Worm (Caenorhabditis elegans) whole organism, late embryonic: ENCODE results near the gene ZK1307.3.

ENCODE experiments used
- F13H6.1 ChIP-seq: sonication (generic microtip); optimal IDR thresholded peaks from 2 replicates; lab custom pipeline; 2016; ENCODE audit warnings: missing genetic modification characterization, missing compliant biosample characterization
- K02D7.2 ChIP-seq: sonication (generic microtip); optimal IDR thresholded peaks from 2 replicates; lab custom pipeline; 2017; ENCODE audit warnings: mild to moderate bottlenecking, missing genetic modification characterization, missing compliant biosample characterization
- K09A11.1 ChIP-seq: sonication (generic microtip); optimal IDR thresholded peaks from 2 replicates; lab custom pipeline; 2017; ENCODE audit warnings: antibody characterized with exemption, mild to moderate bottlenecking, missing genetic modification characterization, missing compliant biosample characterization; ENCODE audit not compliant: insufficient read depth
- ama-1 ChIP-seq: fragments of 150-350 bp; optimal IDR thresholded peaks from 2 replicates; lab custom pipeline; 2014
- ceh-14 ChIP-seq: sonication (generic microtip); optimal IDR thresholded peaks from 2 replicates; lab custom pipeline; 2016; ENCODE audit warnings: missing genotype, missing genetic modification characterization, missing compliant biosample characterization
- ceh-19 ChIP-seq: fragments of 200-800 bp; sonication (Bioruptor generic); optimal IDR thresholded peaks from 2 replicates; lab custom pipeline; 2018; ENCODE audit warnings: mild to moderate bottlenecking, missing genetic modification characterization, missing compliant biosample characterization
- ceh-2 ChIP-seq: sonication (generic microtip); optimal IDR thresholded peaks from 2 replicates; lab custom pipeline; 2016; ENCODE audit warnings: missing genotype, missing genetic modification characterization, missing compliant biosample characterization
- ceh-24 ChIP-seq: sonication (generic microtip); optimal IDR thresholded peaks from 2 replicates; lab custom pipeline; 2016; ENCODE audit warnings: mild to moderate bottlenecking, missing genetic modification characterization, missing compliant biosample characterization
- ceh-30 ChIP-seq: fragments of 150-350 bp; optimal IDR thresholded peaks from 2 replicates; lab custom pipeline; 2014; ENCODE audit warnings: missing biosample characterization, missing genetic modification characterization
- ceh-34 ChIP-seq: sonication (generic microtip); optimal IDR thresholded peaks from 2 replicates; lab custom pipeline; 2016; ENCODE audit warnings: mild to moderate bottlenecking, missing genetic modification characterization, missing compliant biosample characterization
- ceh-48 ChIP-seq: sonication (generic microtip); optimal IDR thresholded peaks from 2 replicates; lab custom pipeline; 2016; ENCODE audit warnings: missing genetic modification characterization, inconsistent platforms, missing compliant biosample characterization
- ceh-6 ChIP-seq: fragments of 200-800 bp; sonication (Bioruptor generic); optimal IDR thresholded peaks from 2 replicates; lab custom pipeline; 2018; ENCODE audit warnings: mild to moderate bottlenecking, missing genetic modification characterization, missing compliant biosample characterization
- che-1 ChIP-seq: sonication (generic microtip); optimal IDR thresholded peaks from 2 replicates; lab custom pipeline; 2016; ENCODE audit warnings: mild to moderate bottlenecking, missing genetic modification characterization, missing compliant biosample characterization
- dmd-4 ChIP-seq: sonication (generic microtip); optimal IDR thresholded peaks from 2 replicates; lab custom pipeline; 2016; ENCODE audit warnings: borderline replicate concordance, missing genetic modification characterization, missing compliant biosample characterization
- dve-1 ChIP-seq: sonication (generic microtip); optimal IDR thresholded peaks from 2 replicates; lab custom pipeline; 2017; ENCODE audit warnings: antibody characterized with exemption, mild to moderate bottlenecking, missing genetic modification characterization, missing compliant biosample characterization
- elt-4 ChIP-seq: sonication (generic microtip); optimal IDR thresholded peaks from 2 replicates; lab custom pipeline; 2016; ENCODE audit warnings: missing genetic modification characterization, missing compliant biosample characterization
- ets-4 ChIP-seq: sonication (generic microtip); optimal IDR thresholded peaks from 2 replicates; lab custom pipeline; 2016; ENCODE audit warnings: missing genetic modification characterization, missing compliant biosample characterization
- eyg-1 ChIP-seq: sonication (generic microtip); optimal IDR thresholded peaks from 2 replicates; lab custom pipeline; 2016; ENCODE audit warnings: missing genotype, missing genetic modification characterization, missing compliant biosample characterization
- fkh-10 ChIP-seq: fragments of 150-350 bp; optimal IDR thresholded peaks from 2 replicates; lab custom pipeline; 2014; ENCODE audit warnings: missing biosample characterization, missing genetic modification reagents, missing genetic modification characterization
- gmeb-2 ChIP-seq: sonication (generic microtip); optimal IDR thresholded peaks from 2 replicates; lab custom pipeline; 2016; ENCODE audit warnings: missing genetic modification characterization, inconsistent platforms, missing compliant biosample characterization
- hlh-13 ChIP-seq: fragments of 200-800 bp; sonication (Bioruptor generic); optimal IDR thresholded peaks from 2 replicates; lab custom pipeline; 2018; ENCODE audit warnings: mild to moderate bottlenecking, missing genetic modification characterization, missing compliant biosample characterization
- hlh-30 ChIP-seq: sonication (generic microtip); optimal IDR thresholded peaks from 2 replicates; lab custom pipeline; 2017; ENCODE audit warnings: antibody characterized with exemption, missing genetic modification characterization, missing compliant biosample characterization; ENCODE audit not compliant: insufficient read depth
- lin-11 ChIP-seq: fragments of 200-800 bp; sonication (Bioruptor generic); optimal IDR thresholded peaks from 2 replicates; lab custom pipeline; 2018; ENCODE audit warnings: mild to moderate bottlenecking, missing genetic modification characterization, missing compliant biosample characterization
- mec-3 ChIP-seq: sonication (generic microtip); optimal IDR thresholded peaks from 2 replicates; lab custom pipeline; 2016; ENCODE audit warnings: borderline replicate concordance, missing genetic modification characterization, missing compliant biosample characterization
- npax-4 ChIP-seq: sonication (generic microtip); optimal IDR thresholded peaks from 2 replicates; lab custom pipeline; 2016; ENCODE audit warnings: missing genetic modification characterization, missing compliant biosample characterization
- pag-3 ChIP-seq: sonication (generic microtip); optimal IDR thresholded peaks from 2 replicates; lab custom pipeline; 2016; ENCODE audit warnings: missing compliant biosample characterization, missing genetic modification characterization, borderline replicate concordance
- pat-9 ChIP-seq: fragments of 200-800 bp; sonication (Bioruptor generic); optimal IDR thresholded peaks from 2 replicates; lab custom pipeline; 2018; ENCODE audit warnings: mild to moderate bottlenecking, missing genetic modification characterization, moderate library complexity, missing compliant biosample characterization
- pha-2 ChIP-seq: sonication (generic microtip); optimal IDR thresholded peaks from 2 replicates; lab custom pipeline; 2017; ENCODE audit warnings: mild to moderate bottlenecking, missing genetic modification characterization, missing compliant biosample characterization
- pqm-1 ChIP-seq: sonication (generic microtip); optimal IDR thresholded peaks from 2 replicates; lab custom pipeline; 2016; ENCODE audit warnings: missing genetic modification characterization, missing compliant biosample characterization
- pros-1 ChIP-seq: fragments of 150-350 bp; optimal IDR thresholded peaks from 2 replicates; lab custom pipeline; 2014; ENCODE audit warnings: missing biosample characterization, missing genetic modification reagents, missing genetic modification characterization
- sdc-2 ChIP-seq: sonication (generic microtip); optimal IDR thresholded peaks from 2 replicates; lab custom pipeline; 2016; ENCODE audit warnings: missing genotype, missing genetic modification characterization, missing compliant biosample characterization
- sox-2 ChIP-seq: fragments of 200-800 bp; sonication (Bioruptor generic); IDR thresholded peaks from 2 replicates; pipeline ENCODE4 v1.3.6; 2022; ENCODE audit warnings: missing genetic modification reagents, missing genetic modification characterization, missing compliant biosample characterization
- syd-9 ChIP-seq: sonication (generic microtip); optimal IDR thresholded peaks from 2 replicates; lab custom pipeline; 2016; ENCODE audit warnings: mild to moderate bottlenecking, missing genetic modification characterization, moderate library complexity, missing compliant biosample characterization
- tbx-7 ChIP-seq: sonication (generic microtip); optimal IDR thresholded peaks from 2 replicates; lab custom pipeline; 2016; ENCODE audit warnings: missing genotype, missing genetic modification characterization, missing compliant biosample characterization
- ttx-3 ChIP-seq: sonication (generic microtip); optimal IDR thresholded peaks from 2 replicates; lab custom pipeline; 2016; ENCODE audit warnings: missing genetic modification reagents, missing genetic modification characterization, missing compliant biosample characterization
- unc-55 ChIP-seq: sonication (generic microtip); optimal IDR thresholded peaks from 2 replicates; lab custom pipeline; 2017; ENCODE audit warnings: missing biosample characterization, missing genetic modification reagents, missing genetic modification characterization
- ztf-16 ChIP-seq: sonication (generic microtip); optimal IDR thresholded peaks from 2 replicates; lab custom pipeline; 2017; ENCODE audit warnings: missing genetic modification characterization, missing compliant biosample characterization

Gene ZK1307.3

DNA sequence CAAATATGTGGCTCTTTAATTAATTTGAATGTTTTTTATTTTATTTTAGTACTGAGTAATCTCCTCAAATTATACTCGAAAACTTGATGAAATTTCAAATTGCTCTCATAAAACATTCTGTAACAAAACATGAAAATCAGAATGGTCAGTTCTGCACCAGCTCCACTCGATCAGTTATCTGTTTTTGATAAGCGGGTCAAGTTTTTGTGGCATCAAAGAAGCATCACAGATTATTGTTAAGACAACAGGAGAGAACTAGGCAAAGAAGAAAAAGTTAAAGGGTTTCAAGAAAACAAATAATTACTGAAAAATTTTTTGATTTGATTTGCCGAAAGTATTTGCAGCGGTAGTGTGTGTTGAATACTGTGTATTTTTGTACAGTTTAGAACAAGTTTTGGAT is 45.7 kb downstream of the ZK1307.3 start:
- TF ChIP-seq ceh-6 (GFP tag; lab: Kevin White, UChicago): no peak
- no peak for TF ChIP-seq fkh-10
- TF ChIP-seq sdc-2: no peak
- no peak for TF ChIP-seq mec-3 (tag; lab: Kevin White, UChicago)
- TF ChIP-seq ceh-24: no peak
- no peak for TF ChIP-seq ets-4 (tag; lab: Kevin White, UChicago)
- no peak for TF ChIP-seq ceh-14 (tag; lab: Kevin White, UChicago)
- TF ChIP-seq F13H6.1 (tag; lab: Kevin White, UChicago): no peak
- no peak for TF ChIP-seq unc-55
- TF ChIP-seq hlh-13: no peak

DNA sequence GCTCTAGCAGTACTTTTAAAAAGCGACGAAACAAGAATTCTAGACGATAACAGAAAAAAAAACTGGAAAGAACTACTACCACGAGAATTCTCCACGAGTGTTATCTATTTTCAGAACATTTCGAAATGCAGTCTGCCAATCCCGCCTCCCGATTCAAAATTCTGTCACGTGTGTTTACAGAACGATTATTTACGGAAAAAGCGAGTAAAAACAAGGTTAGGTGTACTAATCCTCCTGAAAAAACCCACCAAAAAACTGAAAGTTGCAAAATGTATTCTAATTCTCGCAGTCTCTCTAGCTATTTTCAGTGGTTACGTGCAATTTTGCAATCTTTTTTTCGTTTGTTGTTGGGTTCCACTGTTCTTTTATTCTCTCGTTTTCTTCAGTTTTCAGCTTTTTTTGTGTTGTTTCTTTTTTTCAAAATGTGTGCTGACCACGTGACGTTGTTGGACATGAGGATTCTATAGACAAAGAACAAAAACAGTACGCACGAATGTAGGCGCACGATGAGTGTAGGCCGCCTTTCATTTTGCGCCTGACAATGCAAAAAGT is 46.3 kb downstream of the ZK1307.3 start:
- TF ChIP-seq K09A11.1 (tag; lab: Kevin White, UChicago) (no peak), lin-11 (no peak), pros-1 (tag; lab: Kevin White, UChicago) (no peak), ceh-34 (no peak), ama-1 (lab: Kevin White, UChicago) (no peak), ttx-3 (no peak), ceh-30 (tag; lab: Kevin White, UChicago) (no peak), gmeb-2 (no peak), mec-3 (tag; lab: Kevin White, UChicago) (no peak), npax-4 (no peak), tbx-7 (tag; lab: Kevin White, UChicago) (no peak), pha-2 (tag; lab: Kevin White, UChicago) (no peak), pat-9 (no peak), eyg-1 (no peak), ztf-16 (tag; lab: Kevin White, UChicago) (no peak), dmd-4 (tag; lab: Kevin White, UChicago) (no peak), sox-2 (GFP tag; lab: Robert Waterston, UW) (no peak), K02D7.2 (tag; lab: Kevin White, UChicago) (no peak), ceh-48 (no peak)

DNA sequence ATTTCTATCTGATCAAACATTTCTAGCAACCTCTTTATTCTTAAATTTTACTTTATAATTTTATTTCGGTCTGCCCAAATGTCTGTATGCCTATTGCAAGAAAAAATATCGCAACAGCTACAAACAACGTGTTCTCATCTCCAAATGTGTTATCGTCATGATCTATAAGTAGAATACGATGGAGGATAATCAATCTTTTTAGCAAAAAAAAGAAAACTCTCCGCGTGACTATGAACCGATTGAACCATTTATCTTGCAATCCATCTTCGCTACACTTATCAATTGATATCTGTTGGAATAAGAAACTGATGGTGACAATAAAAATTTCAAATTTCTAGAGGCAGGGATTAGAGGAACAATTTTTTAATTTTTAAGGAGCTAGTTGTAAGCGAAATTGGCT is 46.9 kb downstream of the ZK1307.3 start:
- TF ChIP-seq dve-1 (no peak), lin-11 (no peak), ceh-14 (tag; lab: Kevin White, UChicago) (no peak), npax-4 (no peak), unc-55 (no peak), K02D7.2 (tag; lab: Kevin White, UChicago) (no peak)

DNA sequence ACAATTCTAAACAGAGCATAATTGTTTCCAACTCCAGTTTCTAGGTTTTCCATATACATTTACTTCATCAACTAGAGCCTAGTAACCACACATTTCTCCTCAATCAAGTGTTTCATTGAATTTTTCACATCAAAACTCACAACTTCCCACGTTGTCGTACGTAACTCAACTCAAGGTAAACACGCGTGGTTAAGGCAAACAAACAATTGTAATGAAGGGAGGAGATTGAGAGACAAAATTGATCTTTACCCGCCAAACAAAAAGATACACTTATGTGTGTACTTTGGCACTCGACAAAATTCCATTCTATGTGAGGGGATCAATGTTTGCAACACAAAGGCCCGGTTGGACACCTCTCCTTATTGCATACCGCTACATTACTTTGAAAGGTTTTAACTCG is 47.5 kb downstream of the ZK1307.3 start, which contains the start of gene nhr-19:
nhr-19 (minus strand) TSS at position 191 of the 400 bp plus-strand sequence.
- no peak for TF ChIP-seq ama-1 (lab: Kevin White, UChicago)
- TF ChIP-seq eyg-1: no peak
- no peak for TF ChIP-seq pqm-1
- TF ChIP-seq pros-1 (tag; lab: Kevin White, UChicago): no peak
- no peak for TF ChIP-seq mec-3 (tag; lab: Kevin White, UChicago)
- TF ChIP-seq hlh-13: no peak
- no peak for TF ChIP-seq hlh-30 (tag; lab: Kevin White, UChicago)
- TF ChIP-seq ceh-48: no peak
- TF ChIP-seq pag-3 (tag; lab: Kevin White, UChicago): no peak
- no peak for TF ChIP-seq ceh-19 (GFP tag; lab: Kevin White, UChicago)

DNA sequence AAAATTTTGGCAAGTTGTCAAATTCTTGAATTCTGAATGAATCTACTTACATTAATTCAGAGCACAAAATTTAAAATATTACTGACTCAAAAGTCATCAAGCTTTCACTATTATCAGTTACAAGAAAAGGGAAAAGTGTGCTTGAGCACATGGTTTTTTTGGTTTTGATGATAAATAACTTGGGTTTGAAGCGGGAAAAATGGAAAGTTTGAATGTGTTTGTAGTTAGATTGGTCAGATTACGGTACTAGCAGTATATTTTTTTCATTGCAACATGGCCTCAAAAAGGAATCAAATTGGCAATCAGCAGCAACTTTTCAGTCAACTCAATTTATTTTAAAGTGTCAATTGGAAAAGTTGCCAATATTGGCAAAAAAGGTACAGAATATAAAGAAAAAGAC is 48.1 kb downstream of the ZK1307.3 start:
- no peak for TF ChIP-seq che-1 (tag; lab: Kevin White, UChicago)
- no peak for TF ChIP-seq elt-4 (tag; lab: Kevin White, UChicago)
- TF ChIP-seq syd-9 (tag; lab: Kevin White, UChicago): no peak
- TF ChIP-seq mec-3 (tag; lab: Kevin White, UChicago): no peak
- TF ChIP-seq sdc-2: no peak
- TF ChIP-seq sox-2 (GFP tag; lab: Robert Waterston, UW): no peak
- TF ChIP-seq ceh-2 (tag; lab: Kevin White, UChicago): no peak
- TF ChIP-seq, all 69 proteins: peak for 0
